Worm (Caenorhabditis elegans) whole organism, L4 larva: ENCODE results near the gene mrps-23.

ENCODE experiments used
- D1046.2 ChIP-seq: fragments of 200-800 bp; sonication (Bioruptor generic); IDR thresholded peaks from 2 replicates; pipeline ENCODE4 v1.3.6; 2022; ENCODE audit warnings: missing genetic modification characterization, missing compliant biosample characterization
- F10B5.3 ChIP-seq: sonication (generic microtip); optimal IDR thresholded peaks from 2 replicates; lab custom pipeline; 2016; ENCODE audit warnings: mild to moderate bottlenecking, missing genetic modification characterization, missing compliant biosample characterization
- T26A8.4 ChIP-seq: fragments of 200-800 bp; sonication (Bioruptor generic); IDR thresholded peaks from 2 replicates; pipeline ENCODE4 v1.3.6; 2022; ENCODE audit warnings: missing genetic modification characterization, missing compliant biosample characterization
- Y105C5A.15 ChIP-seq: fragments of 200-800 bp; sonication (Bioruptor generic); IDR thresholded peaks from 2 replicates; pipeline ENCODE4 v1.3.6; 2022; ENCODE audit warnings: missing genetic modification characterization, missing compliant biosample characterization
- Y5F2A.4 ChIP-seq: fragments of 200-800 bp; sonication (Bioruptor generic); optimal IDR thresholded peaks from 2 replicates; lab custom pipeline; 2018; ENCODE audit warnings: mild to moderate bottlenecking, missing genetic modification characterization, missing compliant biosample characterization
- Y75B8A.6 ChIP-seq: fragments of 200-800 bp; sonication (Bioruptor generic); IDR thresholded peaks from 2 replicates; pipeline ENCODE4 v1.3.6; 2022; ENCODE audit warnings: missing genetic modification reagents, missing genetic modification characterization, missing compliant biosample characterization
- ZK337.2 ChIP-seq: fragments of 200-800 bp; sonication (Bioruptor generic); IDR thresholded peaks from 2 replicates; pipeline ENCODE4 v1.3.6; 2022; ENCODE audit warnings: missing genetic modification reagents, missing genetic modification characterization, missing compliant biosample characterization
- ama-1 ChIP-seq: fragments of 150-350 bp; optimal IDR thresholded peaks from 2 replicates; lab custom pipeline; 2014; ENCODE audit warnings: inconsistent platforms, mixed read lengths
- attf-4 ChIP-seq: sonication (generic microtip); optimal IDR thresholded peaks from 3 replicates; lab custom pipeline; 2017; ENCODE audit warnings: missing biosample characterization, missing genetic modification characterization
- ceh-28 ChIP-seq: fragments of 150-350 bp; optimal IDR thresholded peaks from 2 replicates; lab custom pipeline; 2014; ENCODE audit warnings: missing biosample characterization, missing genetic modification reagents, missing genetic modification characterization
- ces-1 ChIP-seq: fragments of 150-350 bp; sonication (generic microtip); optimal IDR thresholded peaks from 4 replicates; lab custom pipeline; 2014; ENCODE audit warnings: missing biosample characterization, missing genetic modification reagents, missing genetic modification characterization
- daf-16 ChIP-seq, 3 experiments: sonication (generic microtip); optimal IDR thresholded peaks; 2 replicates each; lab custom pipeline; 2016 to 2017; ENCODE audit warnings: missing genetic modification characterization in 3 of 3, missing genetic modification reagents in 3 of 3, mild to moderate bottlenecking in 2 of 3, missing compliant biosample characterization in 2 of 3, missing biosample characterization in 1 of 3, moderate library complexity in 1 of 3
- daf-19 ChIP-seq: fragments of 200-800 bp; sonication (Bioruptor generic); conservative IDR thresholded peaks from 2 replicates; pipeline ENCODE4 v1.3.6; 2022; ENCODE audit warnings: missing genetic modification characterization, missing compliant biosample characterization
- dpl-1 ChIP-seq: fragments of 150-350 bp; optimal IDR thresholded peaks from 2 replicates; lab custom pipeline; 2014; ENCODE audit warnings: missing biosample characterization, missing genetic modification reagents, missing genetic modification characterization
- fkh-10 ChIP-seq: fragments of 150-350 bp; optimal IDR thresholded peaks from 2 replicates; lab custom pipeline; 2014; ENCODE audit warnings: missing biosample characterization, missing genetic modification reagents, missing genetic modification characterization
- gei-8 ChIP-seq: fragments of 200-800 bp; sonication (Bioruptor generic); optimal IDR thresholded peaks from 2 replicates; lab custom pipeline; 2018; ENCODE audit warnings: mild to moderate bottlenecking, missing genetic modification characterization, missing compliant biosample characterization
- hif-1 ChIP-seq, 2 experiments: sonication (generic microtip); optimal IDR thresholded peaks; 2 replicates each; lab custom pipeline; 2016 to 2017; ENCODE audit warnings: missing compliant biosample characterization in 2 of 2, missing genetic modification characterization in 2 of 2, missing genetic modification reagents in 2 of 2, missing genotype in 2 of 2, mild to moderate bottlenecking in 1 of 2
- hlh-11 ChIP-seq: fragments of 200-800 bp; sonication (Bioruptor generic); optimal IDR thresholded peaks from 2 replicates; lab custom pipeline; 2018; ENCODE audit warnings: mild to moderate bottlenecking, missing genetic modification characterization, missing compliant biosample characterization
- hlh-30 ChIP-seq: sonication (generic microtip); optimal IDR thresholded peaks from 2 replicates; lab custom pipeline; 2017; ENCODE audit warnings: antibody characterized with exemption, mild to moderate bottlenecking, missing genetic modification characterization, missing compliant biosample characterization; ENCODE audit not compliant: insufficient read depth
- hmg-1.1 ChIP-seq: fragments of 200-800 bp; sonication (Bioruptor generic); IDR thresholded peaks from 2 replicates; pipeline ENCODE4 v1.3.6; 2022; ENCODE audit warnings: missing genetic modification reagents, missing genetic modification characterization, missing compliant biosample characterization
- lin-1 ChIP-seq: fragments of 200-800 bp; sonication (Bioruptor generic); IDR thresholded peaks from 2 replicates; pipeline ENCODE4 v1.3.6; 2022; ENCODE audit warnings: missing genetic modification reagents, missing genetic modification characterization, missing compliant biosample characterization
- lin-13 ChIP-seq: fragments of 150-350 bp; optimal IDR thresholded peaks from 2 replicates; lab custom pipeline; 2014; ENCODE audit warnings: missing biosample characterization, missing genetic modification reagents, missing genetic modification characterization
- lin-15B ChIP-seq: fragments of 150-350 bp; sonication (generic microtip); optimal IDR thresholded peaks from 3 replicates; lab custom pipeline; 2014; ENCODE audit warnings: missing biosample characterization, missing genetic modification characterization
- lin-38 ChIP-seq: fragments of 200-800 bp; sonication (Bioruptor generic); IDR thresholded peaks from 2 replicates; pipeline ENCODE4 v1.3.6; 2022; ENCODE audit warnings: missing genetic modification reagents, missing genetic modification characterization, missing compliant biosample characterization
- lin-39 ChIP-seq: fragments of 150-350 bp; optimal IDR thresholded peaks from 2 replicates; lab custom pipeline; 2014; ENCODE audit warnings: missing biosample characterization, missing genetic modification reagents, missing genetic modification characterization
- lsy-2 ChIP-seq, 2 experiments: fragments of 150-350 bp in 1 of 2; sonication (generic microtip) in 1 of 2; optimal IDR thresholded peaks; 2 replicates each; lab custom pipeline; 2014 to 2017; ENCODE audit warnings: missing biosample characterization in 2 of 2, missing genetic modification characterization in 2 of 2
- madf-9 ChIP-seq: fragments of 200-800 bp; sonication (Bioruptor generic); conservative IDR thresholded peaks from 2 replicates; pipeline ENCODE4 v1.3.6; 2022; ENCODE audit warnings: missing genetic modification reagents, missing genetic modification characterization, missing compliant biosample characterization
- mdl-1 ChIP-seq, 2 experiments: fragments of 150-350 bp in 1 of 2; sonication (generic microtip) in 1 of 2; optimal IDR thresholded peaks; 2 replicates each; lab custom pipeline; 2014 to 2017; ENCODE audit warnings: missing biosample characterization in 2 of 2, missing genetic modification characterization in 2 of 2
- mep-1 ChIP-seq: fragments of 150-350 bp; sonication (generic microtip); optimal IDR thresholded peaks from 3 replicates; lab custom pipeline; 2014; ENCODE audit warnings: missing biosample characterization, missing genetic modification characterization
- mes-2 ChIP-seq: sonication (generic microtip); optimal IDR thresholded peaks from 2 replicates; lab custom pipeline; 2016; ENCODE audit warnings: missing genotype, mild to moderate bottlenecking, missing genetic modification characterization, missing compliant biosample characterization; ENCODE audit not compliant: poor library complexity, severe bottlenecking
- mxl-3 ChIP-seq: fragments of 200-800 bp; sonication (Bioruptor generic); optimal IDR thresholded peaks from 2 replicates; lab custom pipeline; 2018; ENCODE audit warnings: mild to moderate bottlenecking, missing genetic modification characterization, missing compliant biosample characterization
- nhr-102 ChIP-seq: sonication (generic microtip); optimal IDR thresholded peaks from 2 replicates; lab custom pipeline; 2016; ENCODE audit warnings: mild to moderate bottlenecking, missing genetic modification characterization, moderate library complexity, missing compliant biosample characterization
- nhr-28 ChIP-seq: fragments of 150-350 bp; optimal IDR thresholded peaks from 2 replicates; lab custom pipeline; 2014; ENCODE audit warnings: missing biosample characterization, missing genetic modification characterization
- tag-97 ChIP-seq: fragments of 200-800 bp; sonication (Bioruptor generic); IDR thresholded peaks from 2 replicates; pipeline ENCODE4 v1.3.6; 2022; ENCODE audit warnings: missing genetic modification characterization, missing compliant biosample characterization
- unc-130 ChIP-seq: sonication (generic microtip); optimal IDR thresholded peaks from 2 replicates; lab custom pipeline; 2016; ENCODE audit warnings: missing genetic modification reagents, missing genetic modification characterization, missing compliant biosample characterization
- unc-39 ChIP-seq: sonication (generic microtip); optimal IDR thresholded peaks from 2 replicates; lab custom pipeline; 2017; ENCODE audit warnings: missing biosample characterization, missing genetic modification characterization
- vab-7 ChIP-seq: fragments of 200-800 bp; sonication (Bioruptor generic); IDR thresholded peaks from 2 replicates; pipeline ENCODE4 v1.3.6; 2022; ENCODE audit warnings: missing genetic modification reagents, missing genetic modification characterization, missing compliant biosample characterization
- zip-11 ChIP-seq: fragments of 200-800 bp; sonication (Bioruptor generic); IDR thresholded peaks from 2 replicates; pipeline ENCODE4 v1.3.6; 2022; ENCODE audit warnings: missing genetic modification characterization, missing compliant biosample characterization
- zip-2 ChIP-seq: fragments of 150-350 bp; optimal IDR thresholded peaks from 2 replicates; lab custom pipeline; 2014; ENCODE audit warnings: missing biosample characterization, missing genetic modification characterization

The mrps-23 gene

DNA sequence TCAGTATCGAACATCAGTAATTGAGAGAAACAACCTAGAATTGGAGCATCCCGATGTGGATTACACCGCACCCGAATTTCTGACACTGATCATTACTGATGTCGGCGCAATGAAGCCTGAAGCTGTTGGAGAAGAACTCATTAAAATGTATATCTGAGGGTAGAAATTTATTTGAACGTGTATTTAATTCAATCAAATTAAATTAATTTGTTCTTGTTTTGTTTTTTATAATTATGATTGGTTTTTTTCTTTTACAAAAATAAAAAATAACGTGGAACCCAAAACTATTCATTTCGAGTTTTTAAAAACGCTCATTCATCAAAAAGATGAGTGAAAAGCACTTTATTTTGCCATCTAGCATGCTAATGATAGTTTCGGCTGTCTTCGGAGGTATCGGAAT, 20.7 kb upstream of the mrps-23 start, which contains the start of gene ZK1098.9:
TSS of gene ZK1098.9 (plus strand) at position 301 of the 400 bp plus-strand sequence.
- TF ChIP-seq hmg-1.1 (GFP tag; lab: Robert Waterston, UW) (no peak), zip-11 (GFP tag; lab: Robert Waterston, UW) (no peak), mes-2 (tag; lab: Kevin White, UChicago) (no peak), madf-9 (no peak), vab-7 (GFP tag; lab: Robert Waterston, UW) (no peak), T26A8.4 (GFP tag; lab: Robert Waterston, UW) (no peak), daf-19 (GFP tag; lab: Robert Waterston, UW) (no peak), unc-130 (GFP tag; lab: Kevin White, UChicago) (no peak)

DNA sequence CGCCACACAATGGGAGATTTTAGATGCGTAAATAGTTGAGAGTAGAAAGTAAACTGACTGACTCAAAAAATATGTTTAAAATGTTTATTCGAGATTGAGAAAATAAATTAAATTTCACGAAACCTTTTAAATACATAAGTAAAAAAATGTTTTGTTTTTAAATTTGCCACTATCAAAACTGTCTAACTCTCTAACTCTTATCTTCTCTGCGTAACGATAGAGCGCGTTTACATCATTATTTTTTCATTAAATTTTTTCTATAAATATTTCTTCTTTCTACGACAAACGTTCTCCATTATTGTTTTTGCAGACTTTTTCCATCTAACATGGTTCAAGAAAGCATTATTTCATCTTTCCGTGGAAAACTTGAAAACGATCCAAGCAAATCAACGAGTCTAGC, 19.3 kb upstream of the mrps-23 start, which contains the start of gene eif-2Balpha:
TSS of gene eif-2Balpha (plus strand) at position 304 of the 400 bp plus-strand sequence.
- TF ChIP-seq hlh-30, result peak; percentile 40
- no peak for TF ChIP-seq daf-16 (GFP tag; optimal IDR thresholded peaks at IDR 0.05; lab: Kevin White, UChicago)
- TF ChIP-seq daf-16 (tag; optimal IDR thresholded peaks at IDR 0.05; lab: Kevin White, UChicago), result peak; percentile 16
- TF ChIP-seq Y75B8A.6, result no peak
- TF ChIP-seq lin-38 (GFP tag; lab: Robert Waterston, UW), result peak; percentile 80
- TF ChIP-seq mep-1 (tag; lab: Kevin White, UChicago), result peak; percentile 16
- TF ChIP-seq unc-39 (tag; lab: Kevin White, UChicago), result no peak
- TF ChIP-seq lsy-2 (tag; optimal IDR thresholded peaks at IDR 0.05; lab: Kevin White, UChicago), result peak in 1 of 2 experiments; percentile 84
- peak; percentile 67 for TF ChIP-seq dpl-1 (GFP tag; lab: Kevin White, UChicago)

DNA sequence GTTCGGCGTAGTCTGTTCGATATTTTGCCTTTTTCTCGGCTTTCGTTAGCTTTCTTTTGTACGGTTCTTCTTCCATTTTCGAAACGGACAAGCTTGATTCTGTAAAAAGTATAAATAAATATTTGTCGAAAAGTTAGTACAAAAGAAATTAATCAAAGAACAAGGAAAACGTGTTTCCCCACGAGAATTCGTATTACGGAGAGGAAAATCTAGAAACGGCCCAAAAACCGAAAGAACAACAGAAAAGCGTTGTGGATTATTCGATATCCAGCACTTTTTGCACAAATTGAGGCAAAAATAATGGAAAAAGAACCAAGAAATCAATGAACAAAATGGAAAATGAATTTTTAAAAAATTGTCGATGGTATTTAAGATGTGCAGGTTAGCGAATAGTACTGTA, 18.8 kb upstream of the mrps-23 start, which contains the start of gene mut-7:
TSS of gene mut-7 (minus strand) at position 101 of the 400 bp plus-strand sequence.
- TF ChIP-seq lsy-2 (tag; optimal IDR thresholded peaks at IDR 0.05; lab: Kevin White, UChicago) (no peak), ZK337.2 (GFP tag; lab: Robert Waterston, UW) (no peak), zip-2 (tag; lab: Kevin White, UChicago) (no peak), F10B5.3 (tag; lab: Kevin White, UChicago) (no peak), attf-4 (no peak), ces-1 (no peak), hlh-11 (no peak)

DNA sequence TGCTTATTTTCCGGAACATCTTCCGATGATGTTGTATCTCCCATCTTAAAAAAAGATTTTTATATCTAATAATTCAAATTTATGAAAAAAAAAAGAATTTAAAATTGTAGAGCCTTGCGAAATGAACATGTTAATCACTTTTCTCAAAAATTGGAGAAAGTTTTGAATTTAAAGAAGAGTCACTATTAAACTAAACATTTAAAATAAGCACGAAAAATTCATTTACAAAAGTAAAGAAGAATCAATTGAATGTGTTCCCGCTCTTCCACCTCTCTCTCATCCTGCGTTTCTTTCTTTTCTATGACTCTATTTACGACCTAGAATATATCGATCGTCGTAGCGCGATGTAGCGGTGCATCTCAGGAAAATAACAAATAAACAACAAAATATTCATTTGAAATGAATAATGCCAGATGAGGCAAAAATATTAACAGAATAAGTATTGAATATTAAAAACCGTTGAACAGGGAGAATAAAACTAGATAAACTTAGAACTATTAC, 15.2 kb upstream of the mrps-23 start, which contains the start of gene ZK1098.3:
TSS of gene ZK1098.3 (minus strand) at position 51 of the 501 bp plus-strand sequence.
- TF ChIP-seq lsy-2 (tag; optimal IDR thresholded peaks at IDR 0.05; lab: Kevin White, UChicago) (peak in 1 of 2 experiments; percentile 38), daf-16 (GFP tag; optimal IDR thresholded peaks at IDR 0.05; lab: Kevin White, UChicago) (no peak), daf-16 (tag; optimal IDR thresholded peaks at IDR 0.05; lab: Kevin White, UChicago) (peak; percentile 48), nhr-28 (tag; lab: Kevin White, UChicago) (peak; percentile 2), ceh-28 (tag; lab: Kevin White, UChicago) (peak; percentile 47), ama-1 (lab: Kevin White, UChicago) (no peak), tag-97 (GFP tag; lab: Robert Waterston, UW) (no peak)
- TF ChIP-seq, all 104 proteins: peak for 4

DNA sequence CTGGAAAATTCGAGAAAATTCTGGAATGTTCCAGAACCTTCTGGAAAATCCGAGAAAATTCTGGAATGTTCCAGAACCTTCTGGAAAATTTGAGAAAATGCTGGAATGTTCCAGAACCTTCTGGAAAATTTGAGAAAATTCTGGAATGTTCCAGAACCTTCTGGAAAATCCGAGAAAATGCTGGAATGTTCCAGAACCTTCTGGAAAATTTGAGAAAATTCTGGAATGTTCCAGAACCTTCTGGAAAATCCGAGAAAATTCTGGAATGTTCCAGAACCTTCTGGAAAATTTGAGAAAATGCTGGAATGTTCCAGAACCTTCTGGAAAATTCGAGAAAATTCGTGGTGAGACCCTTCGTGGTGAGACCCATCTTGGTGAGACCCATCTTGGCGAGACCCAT, 10.7 kb upstream of the mrps-23 start:
- TF ChIP-seq lin-38 (GFP tag; lab: Robert Waterston, UW), result peak; percentile 29

DNA sequence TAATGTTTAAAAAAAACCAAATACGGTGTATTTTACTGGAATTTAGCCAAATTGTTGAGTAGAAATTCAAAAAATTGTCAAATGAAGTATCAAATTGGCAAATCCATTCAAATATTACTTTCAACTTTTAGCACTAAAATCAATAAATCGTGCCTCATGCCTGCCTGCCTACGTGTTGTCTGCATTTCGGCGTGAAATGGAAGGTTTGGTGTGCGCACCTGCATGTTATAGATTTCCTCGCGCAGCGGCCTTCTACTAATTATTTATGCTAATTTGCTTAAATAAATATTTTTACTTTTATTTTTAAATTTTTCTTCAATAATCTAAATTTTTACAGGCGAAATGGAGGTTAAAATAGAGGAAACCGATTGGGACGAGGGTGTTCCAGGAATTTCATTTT, 5.4 kb upstream of the mrps-23 start, which contains the start of gene ZK1098.2:
TSS of gene ZK1098.2 (plus strand) at position 336 of the 400 bp plus-strand sequence.
- TF ChIP-seq lin-15B (tag; lab: Kevin White, UChicago) (no peak), hif-1 (tag; optimal IDR thresholded peaks at IDR 0.05; lab: Kevin White, UChicago) (peak in 1 of 2 experiments; percentile 50), mes-2 (tag; lab: Kevin White, UChicago) (peak; percentile 51), lin-13 (GFP tag; lab: Kevin White, UChicago) (no peak), nhr-102 (tag; lab: Kevin White, UChicago) (no peak), ama-1 (lab: Kevin White, UChicago) (no peak), attf-4 (no peak), Y105C5A.15 (GFP tag; lab: Robert Waterston, UW) (no peak), Y5F2A.4 (no peak), zip-11 (GFP tag; lab: Robert Waterston, UW) (no peak), mxl-3 (GFP tag; lab: Kevin White, UChicago) (no peak), gei-8 (GFP tag; lab: Kevin White, UChicago) (no peak), mdl-1 (tag; optimal IDR thresholded peaks at IDR 0.05; lab: Kevin White, UChicago) (no peak), D1046.2 (GFP tag; lab: Robert Waterston, UW) (no peak), lin-39 (no peak), lin-1 (GFP tag; lab: Robert Waterston, UW) (no peak), hlh-30 (peak; percentile 68), fkh-10 (no peak)
